Worm (Caenorhabditis elegans): Measurements from ENCODE around the gene F10E7.1.

F10E7.1 gene

ce11 chrII:7144307-7144706, 17.8 kb downstream of the F10E7.1 start, which contains the start of gene npr-31:
TSS of gene npr-31 (plus strand) at chrII:7144607.
- TF ChIP-seq ceh-8 (GFP tag; optimal IDR thresholded peaks at IDR 0.05) (no peak), nhr-237 (tag; optimal IDR thresholded peaks at IDR 0.05) (no peak), aly-2 (tag; optimal IDR thresholded peaks at IDR 0.05) (no peak)

ce11 chrII:7146240-7146639, 19.7 kb downstream of the F10E7.1 start:
- TF ChIP-seq dsc-1 (tag; optimal IDR thresholded peaks at IDR 0.05) (peak; percentile 99), mep-1 (tag; optimal IDR thresholded peaks at IDR 0.05) (no peak), unc-62 (GFP tag; optimal IDR thresholded peaks at IDR 0.05) (no peak), sox-4 (tag; optimal IDR thresholded peaks at IDR 0.05) (peak; percentile 17), nhr-20 (tag; optimal IDR thresholded peaks at IDR 0.05) (no peak), nhr-47 (tag; optimal IDR thresholded peaks at IDR 0.05) (peak; percentile 30), nhr-28 (tag; optimal IDR thresholded peaks at IDR 0.05) (no peak), tlp-1 (tag; optimal IDR thresholded peaks at IDR 0.05) (no peak), nhr-19 (GFP tag; conservative IDR thresholded peaks at IDR 0.05) (no peak), egl-27 (tag; optimal IDR thresholded peaks at IDR 0.05) (no peak), zip-4 (GFP tag; optimal IDR thresholded peaks at IDR 0.05) (no peak), efl-1 (optimal IDR thresholded peaks at IDR 0.05) (no peak), efl-1 (GFP tag; optimal IDR thresholded peaks at IDR 0.05 in 1 of 2) (peak in 1 of 2 experiments; percentile 67), ztf-11 (tag; optimal IDR thresholded peaks at IDR 0.05) (no peak), egl-13 (tag; optimal IDR thresholded peaks at IDR 0.05) (no peak), ceh-8 (GFP tag; optimal IDR thresholded peaks at IDR 0.05) (peak; percentile 8), sptf-1 (tag; optimal IDR thresholded peaks at IDR 0.05) (no peak), fos-1 (tag; optimal IDR thresholded peaks at IDR 0.05) (no peak), unc-86 (tag; optimal IDR thresholded peaks at IDR 0.05) (no peak), nhr-77 (tag; optimal IDR thresholded peaks at IDR 0.05) (no peak), fkh-4 (tag; optimal IDR thresholded peaks at IDR 0.05; ENCODE audit: borderline replicate concordance) (no peak), blmp-1 (tag; optimal IDR thresholded peaks at IDR 0.05) (no peak), mab-9 (GFP tag; IDR thresholded peaks at IDR 0.05) (no peak), nhr-85 (tag) (no peak), nhr-76 (tag; optimal IDR thresholded peaks at IDR 0.05) (no peak), pax-3 (tag; optimal IDR thresholded peaks at IDR 0.05) (peak; percentile 73), nhr-90 (tag; optimal IDR thresholded peaks at IDR 0.05; ENCODE audit: poor library complexity) (no peak), xbp-1 (tag; optimal IDR thresholded peaks at IDR 0.05) (no peak)

DNA sequence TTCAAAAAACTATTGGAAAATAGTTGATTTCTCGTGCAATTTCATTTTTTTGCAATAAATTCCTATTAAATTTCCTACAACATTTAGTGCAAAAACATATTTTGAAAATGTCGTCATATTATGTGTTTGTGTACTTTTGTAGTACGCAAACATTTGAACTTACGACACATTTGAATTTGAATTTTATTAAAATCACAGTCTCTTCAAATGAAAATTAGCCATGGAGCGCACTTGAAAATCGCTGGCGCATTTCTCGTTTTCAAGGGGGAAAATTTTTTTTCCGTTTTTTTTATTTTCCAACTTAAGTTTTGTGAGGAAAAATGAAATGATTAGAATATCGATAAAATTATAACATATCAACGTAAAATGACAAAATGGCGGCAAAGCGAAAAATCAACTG, 21.0 kb downstream of the F10E7.1 start:
- TF ChIP-seq sox-4 (tag; optimal IDR thresholded peaks at IDR 0.05), result no peak
- TF ChIP-seq lsy-2 (tag; optimal IDR thresholded peaks at IDR 0.05), result peak; percentile 75 to 86
- TF ChIP-seq snu-23 (GFP tag; optimal IDR thresholded peaks at IDR 0.05), result peak; percentile 48
- peak; percentile 56 for TF ChIP-seq nhr-20 (tag; optimal IDR thresholded peaks at IDR 0.05)
- peak; percentile 23 for TF ChIP-seq swsn-7 (tag; optimal IDR thresholded peaks at IDR 0.05)
- TF ChIP-seq xbp-1 (tag; optimal IDR thresholded peaks at IDR 0.05), result peak; percentile 19
- TF ChIP-seq irx-1 (tag; optimal IDR thresholded peaks at IDR 0.05), result peak; percentile 11
- TF ChIP-seq dpl-1 (GFP tag; optimal IDR thresholded peaks at IDR 0.05), result peak; percentile 42 to 67 (median 65)
- peak in 1 of 2 experiments; percentile 82 for TF ChIP-seq lin-35 (GFP tag; optimal IDR thresholded peaks at IDR 0.05)
- TF ChIP-seq nhr-11 (tag; optimal IDR thresholded peaks at IDR 0.05), result no peak
- peak; percentile 14 for TF ChIP-seq snpc-4 (tag; optimal IDR thresholded peaks at IDR 0.05)
- TF ChIP-seq F16B12.6 (tag; optimal IDR thresholded peaks at IDR 0.05), result peak; percentile 62
- peak; percentile 22 for TF ChIP-seq mep-1 (tag; optimal IDR thresholded peaks at IDR 0.05)
- no peak for TF ChIP-seq egl-27 (tag; optimal IDR thresholded peaks at IDR 0.05)
- TF ChIP-seq dsc-1 (tag; optimal IDR thresholded peaks at IDR 0.05), result peak; percentile 51
- peak; percentile 67 for TF ChIP-seq nhr-85 (tag)
- TF ChIP-seq C16A3.4 (tag; optimal IDR thresholded peaks at IDR 0.05), result no peak
- peak; percentile 5 for TF ChIP-seq lin-15B (tag; optimal IDR thresholded peaks at IDR 0.05)
- TF ChIP-seq mef-2 (tag; optimal IDR thresholded peaks at IDR 0.05), result no peak
- TF ChIP-seq egl-13 (tag; optimal IDR thresholded peaks at IDR 0.05), result peak; percentile 5
- peak; percentile 50 for TF ChIP-seq lin-14 (GFP tag; optimal IDR thresholded peaks at IDR 0.05)
- no peak for TF ChIP-seq ets-5 (GFP tag; IDR thresholded peaks at IDR 0.05)
- peak; percentile 63 for TF ChIP-seq nhr-71 (tag; optimal IDR thresholded peaks at IDR 0.05)
- TF ChIP-seq hpl-2 (GFP tag; optimal IDR thresholded peaks at IDR 0.05), result peak; percentile 82
- peak; percentile 74 to 93 for TF ChIP-seq efl-1 (optimal IDR thresholded peaks at IDR 0.05)
- peak; percentile 75 to 93 for TF ChIP-seq efl-1 (GFP tag; optimal IDR thresholded peaks at IDR 0.05 in 1 of 2)
- peak; percentile 30; the same call in 1 of the 2 replicates for TF ChIP-seq nhr-19 (GFP tag; conservative IDR thresholded peaks at IDR 0.05)
- TF ChIP-seq ceh-90 (tag; optimal IDR thresholded peaks at IDR 0.05), result no peak
- peak; percentile 55 for TF ChIP-seq nhr-47 (tag; optimal IDR thresholded peaks at IDR 0.05)
